Worm (Caenorhabditis elegans) whole organism, young adult: ENCODE results near the gene msra-1.

ENCODE experiments used
- C17E4.6 ChIP-seq: fragments of 200-800 bp; sonication (Bioruptor generic); IDR thresholded peaks from 2 replicates; pipeline ENCODE4 v1.3.6; 2022; ENCODE audit warnings: missing genetic modification reagents, missing genetic modification characterization, missing compliant biosample characterization
- F22D6.2 ChIP-seq: sonication (generic microtip); optimal IDR thresholded peaks from 2 replicates; lab custom pipeline; 2016; ENCODE audit warnings: mild to moderate bottlenecking, missing genetic modification characterization, missing compliant biosample characterization
- F37B4.10 ChIP-seq: fragments of 200-800 bp; sonication (Bioruptor generic); IDR thresholded peaks from 2 replicates; pipeline ENCODE4 v1.3.6; 2022; ENCODE audit warnings: missing genetic modification characterization, missing compliant biosample characterization
- F39B2.1 ChIP-seq: fragments of 200-800 bp; sonication (Bioruptor generic); IDR thresholded peaks from 2 replicates; pipeline ENCODE4 v1.3.6; 2022; ENCODE audit warnings: missing genetic modification reagents, missing genetic modification characterization, missing compliant biosample characterization
- F49E8.2 ChIP-seq: sonication (generic microtip); optimal IDR thresholded peaks from 3 replicates; lab custom pipeline; 2017; ENCODE audit warnings: missing genetic modification characterization, mild to moderate bottlenecking, missing compliant biosample characterization, antibody characterized with exemption, moderate library complexity; ENCODE audit not compliant: insufficient read depth
- F57A8.1 ChIP-seq: fragments of 200-800 bp; sonication (Bioruptor generic); optimal IDR thresholded peaks from 2 replicates; lab custom pipeline; 2018; ENCODE audit warnings: mild to moderate bottlenecking, missing genetic modification characterization, moderate library complexity, missing compliant biosample characterization
- K12H6.12 ChIP-seq: fragments of 200-800 bp; sonication (Bioruptor generic); optimal IDR thresholded peaks from 2 replicates; lab custom pipeline; 2018; ENCODE audit warnings: mild to moderate bottlenecking, missing genetic modification characterization, missing compliant biosample characterization
- T26A5.8 ChIP-seq: sonication (generic microtip); optimal IDR thresholded peaks from 2 replicates; lab custom pipeline; 2016; ENCODE audit warnings: missing genetic modification characterization, missing compliant biosample characterization
- Y53F4B.3 ChIP-seq: fragments of 200-800 bp; sonication (Bioruptor generic); IDR thresholded peaks from 2 replicates; pipeline ENCODE4 v1.3.6; 2022; ENCODE audit warnings: missing genetic modification reagents, missing genetic modification characterization, missing compliant biosample characterization
- Y56A3A.18 ChIP-seq: fragments of 200-800 bp; sonication (Bioruptor generic); IDR thresholded peaks from 2 replicates; pipeline ENCODE4 v1.3.6; 2022; ENCODE audit warnings: missing genetic modification reagents, missing genetic modification characterization, missing compliant biosample characterization
- ZK185.1 ChIP-seq: sonication (generic microtip); optimal IDR thresholded peaks from 2 replicates; lab custom pipeline; 2016; ENCODE audit warnings: mild to moderate bottlenecking, missing genetic modification characterization, missing compliant biosample characterization; ENCODE audit not compliant: poor library complexity, severe bottlenecking
- aptf-2 ChIP-seq: fragments of 200-800 bp; sonication (Bioruptor generic); conservative IDR thresholded peaks from 2 replicates; pipeline ENCODE4 v1.3.6; 2022; ENCODE audit warnings: missing genetic modification reagents, missing genetic modification characterization, missing compliant biosample characterization
- aptf-3 ChIP-seq: fragments of 200-800 bp; sonication (Bioruptor generic); IDR thresholded peaks from 2 replicates; pipeline ENCODE4 v1.3.6; 2022; ENCODE audit warnings: missing genetic modification characterization, missing compliant biosample characterization
- attf-3 ChIP-seq: fragments of 200-800 bp; sonication (Bioruptor generic); conservative IDR thresholded peaks from 2 replicates; pipeline ENCODE4 v1.3.6; 2022; ENCODE audit warnings: missing genetic modification reagents, missing genetic modification characterization, missing compliant biosample characterization
- cebp-1 ChIP-seq, 2 experiments: fragments of 200-800 bp in 1 of 2; sonication (Bioruptor generic) in 1 of 2; sonication (generic microtip) in 1 of 2; IDR thresholded peaks in 1 of 2; optimal IDR thresholded peaks in 1 of 2; 2 replicates each; pipeline versions ENCODE4 v1.3.6 to Lab custom; 2017 to 2022; ENCODE audit warnings: missing compliant biosample characterization in 2 of 2, missing genetic modification characterization in 2 of 2, mild to moderate bottlenecking in 1 of 2, missing genetic modification reagents in 1 of 2, moderate library complexity in 1 of 2
- ceh-79 ChIP-seq: sonication (generic microtip); optimal IDR thresholded peaks from 2 replicates; lab custom pipeline; 2017; ENCODE audit warnings: mild to moderate bottlenecking, missing genetic modification characterization, missing compliant biosample characterization
- ceh-91 ChIP-seq: fragments of 200-800 bp; sonication (Bioruptor generic); IDR thresholded peaks from 2 replicates; pipeline ENCODE4 v1.3.6; 2022; ENCODE audit warnings: missing genetic modification reagents, missing genetic modification characterization, missing compliant biosample characterization
- chd-7 ChIP-seq: sonication (generic microtip); optimal IDR thresholded peaks from 2 replicates; lab custom pipeline; 2016; ENCODE audit warnings: mild to moderate bottlenecking, missing genetic modification characterization, moderate library complexity, missing compliant biosample characterization
- egl-44 ChIP-seq: fragments of 200-800 bp; sonication (Bioruptor generic); IDR thresholded peaks from 2 replicates; pipeline ENCODE4 v1.3.6; 2022; ENCODE audit warnings: missing genetic modification reagents, missing genetic modification characterization, missing compliant biosample characterization
- ekl-4 ChIP-seq: fragments of 200-800 bp; sonication (Bioruptor generic); IDR thresholded peaks from 2 replicates; pipeline ENCODE4 v1.3.6; 2022; ENCODE audit warnings: missing genetic modification reagents, missing genetic modification characterization, missing compliant biosample characterization
- ets-4 ChIP-seq: fragments of 200-800 bp; sonication (Bioruptor generic); optimal IDR thresholded peaks from 2 replicates; lab custom pipeline; 2018; ENCODE audit warnings: mild to moderate bottlenecking, missing genetic modification characterization, missing compliant biosample characterization
- gei-17 ChIP-seq: fragments of 200-800 bp; sonication (Bioruptor generic); optimal IDR thresholded peaks from 2 replicates; lab custom pipeline; 2018; ENCODE audit warnings: mild to moderate bottlenecking, missing genetic modification characterization, missing compliant biosample characterization
- hlh-26 ChIP-seq: fragments of 200-800 bp; sonication (Bioruptor generic); conservative IDR thresholded peaks from 2 replicates; pipeline ENCODE4 v1.3.6; 2022; ENCODE audit warnings: missing genetic modification reagents, missing genetic modification characterization, missing compliant biosample characterization
- hrde-1 ChIP-seq: sonication (generic microtip); optimal IDR thresholded peaks from 2 replicates; lab custom pipeline; 2016; ENCODE audit warnings: missing genetic modification characterization, mild to moderate bottlenecking, missing compliant biosample characterization, moderate library complexity, missing genotype, missing genetic modification reagents, borderline replicate concordance
- hsf-1 ChIP-seq: fragments of 200-800 bp; sonication (Bioruptor generic); IDR thresholded peaks from 2 replicates; pipeline ENCODE4 v1.3.6; 2022; ENCODE audit warnings: missing genetic modification reagents, missing genetic modification characterization, missing compliant biosample characterization
- lag-1 ChIP-seq: fragments of 200-800 bp; sonication (Bioruptor generic); IDR thresholded peaks from 2 replicates; pipeline ENCODE4 v1.3.6; 2022; ENCODE audit warnings: missing genetic modification reagents, missing genetic modification characterization, missing compliant biosample characterization
- lin-35 ChIP-seq, 3 experiments: fragments of 150-350 bp in 2 of 3; sonication (generic microtip) in 1 of 3; optimal IDR thresholded peaks; 2 replicates each; lab custom pipeline; 2014 to 2018; ENCODE audit warnings: missing biosample characterization in 3 of 3, missing genetic modification characterization in 3 of 3, missing genetic modification reagents in 3 of 3
- lin-54 ChIP-seq: fragments of 200-800 bp; sonication (Bioruptor generic); optimal IDR thresholded peaks from 2 replicates; lab custom pipeline; 2018; ENCODE audit warnings: mild to moderate bottlenecking, missing genetic modification characterization, missing compliant biosample characterization
- madf-10 ChIP-seq: sonication (generic microtip); optimal IDR thresholded peaks from 2 replicates; lab custom pipeline; 2016; ENCODE audit warnings: mild to moderate bottlenecking, missing genetic modification characterization, missing compliant biosample characterization
- madf-3 ChIP-seq: fragments of 200-800 bp; sonication (Bioruptor generic); IDR thresholded peaks from 2 replicates; pipeline ENCODE4 v1.3.6; 2022; ENCODE audit warnings: missing genetic modification reagents, missing genetic modification characterization, missing compliant biosample characterization
- madf-8 ChIP-seq: fragments of 200-800 bp; sonication (Bioruptor generic); conservative IDR thresholded peaks from 2 replicates; pipeline ENCODE4 v1.3.6; 2022; ENCODE audit warnings: missing genetic modification reagents, missing genetic modification characterization, missing compliant biosample characterization
- mcd-1 ChIP-seq: fragments of 200-800 bp; sonication (Bioruptor generic); IDR thresholded peaks from 2 replicates; pipeline ENCODE4 v1.3.6; 2022; ENCODE audit warnings: missing genetic modification reagents, missing genetic modification characterization, missing compliant biosample characterization
- mel-28 ChIP-seq: sonication (generic microtip); optimal IDR thresholded peaks from 2 replicates; lab custom pipeline; 2016; ENCODE audit warnings: borderline replicate concordance, mild to moderate bottlenecking, missing genetic modification characterization, missing compliant biosample characterization
- mes-4 ChIP-seq: sonication (generic microtip); optimal IDR thresholded peaks from 2 replicates; lab custom pipeline; 2016; ENCODE audit warnings: missing genotype, missing genetic modification characterization, missing compliant biosample characterization
- nfya-1 ChIP-seq: sonication (generic microtip); optimal IDR thresholded peaks from 2 replicates; lab custom pipeline; 2017; ENCODE audit warnings: antibody characterized with exemption, missing compliant biosample characterization, missing genetic modification characterization, borderline replicate concordance; ENCODE audit not compliant: insufficient read depth
- nhr-179 ChIP-seq: sonication (generic microtip); optimal IDR thresholded peaks from 2 replicates; lab custom pipeline; 2016; ENCODE audit warnings: mild to moderate bottlenecking, missing genetic modification characterization, missing compliant biosample characterization
- pbrm-1 ChIP-seq: fragments of 200-800 bp; sonication (Bioruptor generic); IDR thresholded peaks from 2 replicates; pipeline ENCODE4 v1.3.6; 2022; ENCODE audit warnings: missing genetic modification reagents, missing genetic modification characterization, missing compliant biosample characterization
- rec-8 ChIP-seq, 2 experiments: sonication (generic microtip); optimal IDR thresholded peaks; 2 replicates each; lab custom pipeline; 2016; ENCODE audit warnings: mild to moderate bottlenecking in 2 of 2, missing genetic modification characterization in 2 of 2, missing genetic modification reagents in 2 of 2, missing genotype in 2 of 2, missing biosample characterization in 1 of 2, missing compliant biosample characterization in 1 of 2, moderate library complexity in 1 of 2
- snpc-1.1 ChIP-seq: sonication (generic microtip); optimal IDR thresholded peaks from 2 replicates; lab custom pipeline; 2017; ENCODE audit warnings: missing genetic modification characterization, mild to moderate bottlenecking, missing compliant biosample characterization, antibody characterized with exemption, moderate library complexity, missing genotype, missing genetic modification reagents; ENCODE audit not compliant: insufficient read depth
- snpc-1.3 ChIP-seq: sonication (generic microtip); optimal IDR thresholded peaks from 2 replicates; lab custom pipeline; 2017; ENCODE audit warnings: missing genetic modification characterization, mild to moderate bottlenecking, missing compliant biosample characterization, antibody characterized with exemption, moderate library complexity, missing genotype, missing genetic modification reagents; ENCODE audit not compliant: insufficient read depth
- snpc-3.4 ChIP-seq: sonication (generic microtip); optimal IDR thresholded peaks from 2 replicates; lab custom pipeline; 2017; ENCODE audit warnings: missing genetic modification characterization, mild to moderate bottlenecking, missing compliant biosample characterization, antibody characterized with exemption, moderate library complexity, missing genotype, missing genetic modification reagents
- tbx-9 ChIP-seq: sonication (generic microtip); optimal IDR thresholded peaks from 2 replicates; lab custom pipeline; 2016; ENCODE audit warnings: borderline replicate concordance, missing genetic modification characterization, inconsistent platforms, missing compliant biosample characterization
- tlf-1 ChIP-seq: fragments of 200-800 bp; sonication (Bioruptor generic); optimal IDR thresholded peaks from 2 replicates; lab custom pipeline; 2018; ENCODE audit warnings: mild to moderate bottlenecking, missing genetic modification characterization, missing compliant biosample characterization
- xnd-1 ChIP-seq: sonication (generic microtip); optimal IDR thresholded peaks from 2 replicates; lab custom pipeline; 2016; ENCODE audit warnings: missing genotype, missing genetic modification reagents, missing genetic modification characterization, missing compliant biosample characterization
- zfh-2 ChIP-seq: fragments of 200-800 bp; sonication (Bioruptor generic); conservative IDR thresholded peaks from 2 replicates; pipeline ENCODE4 v1.3.6; 2022; ENCODE audit warnings: missing genetic modification reagents, missing genetic modification characterization, missing compliant biosample characterization
- zim-3 ChIP-seq: sonication (generic microtip); optimal IDR thresholded peaks from 2 replicates; lab custom pipeline; 2017; ENCODE audit warnings: mild to moderate bottlenecking, missing genetic modification characterization, moderate library complexity, missing compliant biosample characterization
- ztf-26 ChIP-seq: sonication (generic microtip); optimal IDR thresholded peaks from 2 replicates; lab custom pipeline; 2017; ENCODE audit warnings: missing genetic modification characterization, missing compliant biosample characterization

The msra-1 gene

DNA sequence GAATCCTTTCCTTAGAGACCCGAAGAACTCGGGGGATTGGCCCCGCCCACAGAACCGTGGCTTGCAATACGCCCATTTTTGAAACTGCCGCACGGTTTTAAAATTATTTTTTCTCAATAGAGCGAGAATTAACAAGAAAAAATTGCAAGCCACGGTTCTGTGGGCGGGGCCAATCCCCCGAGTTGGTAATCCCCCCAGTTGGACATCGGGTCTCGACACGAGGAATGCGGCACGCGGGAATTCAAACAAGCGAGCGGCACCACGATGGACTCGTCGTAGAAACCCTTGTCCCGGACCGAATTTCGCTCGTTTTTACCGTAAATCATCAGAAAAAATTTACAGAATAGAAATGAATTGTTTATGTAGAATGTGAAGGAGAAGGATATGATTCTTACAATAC is 10.8 kb downstream of the msra-1 start (continued):
- TF ChIP-seq K12H6.12 (tag; lab: Kevin White, UChicago), result no peak
- no peak for TF ChIP-seq tbx-9
- TF ChIP-seq snpc-1.1 (tag; lab: Kevin White, UChicago), result no peak
- no peak for TF ChIP-seq F57A8.1 (GFP tag; lab: Kevin White, UChicago)
- TF ChIP-seq mes-4, result no peak
- TF ChIP-seq snpc-1.3, result no peak
- no peak for TF ChIP-seq F37B4.10 (GFP tag; lab: Robert Waterston, UW)
- no peak for TF ChIP-seq aptf-3 (GFP tag; lab: Robert Waterston, UW)
- no peak for TF ChIP-seq gei-17 (GFP tag; lab: Kevin White, UChicago)
- no peak for TF ChIP-seq ets-4 (GFP tag; lab: Kevin White, UChicago)
- no peak for TF ChIP-seq hrde-1 (tag; lab: Kevin White, UChicago)
- no peak for TF ChIP-seq rec-8 (tag; optimal IDR thresholded peaks at IDR 0.05; lab: Kevin White, UChicago)
- no peak for TF ChIP-seq F22D6.2
- TF ChIP-seq ZK185.1 (tag; lab: Kevin White, UChicago), result no peak
- peak; percentile 69 for TF ChIP-seq mcd-1 (GFP tag; lab: Robert Waterston, UW)
- TF ChIP-seq ekl-4 (GFP tag; lab: Robert Waterston, UW), result no peak
- TF ChIP-seq mel-28 (tag; lab: Kevin White, UChicago), result no peak
- TF ChIP-seq madf-3, result no peak
- no peak for TF ChIP-seq lag-1 (GFP tag; lab: Robert Waterston, UW)
- no peak for TF ChIP-seq zim-3 (tag; lab: Kevin White, UChicago)
- no peak for TF ChIP-seq cebp-1 (GFP tag; IDR thresholded peaks at IDR 0.05; lab: Robert Waterston, UW)
- no peak for TF ChIP-seq cebp-1 (tag; optimal IDR thresholded peaks at IDR 0.05; lab: Kevin White, UChicago)
- no peak for TF ChIP-seq T26A5.8 (tag; lab: Kevin White, UChicago)
- TF ChIP-seq lin-54 (GFP tag; lab: Kevin White, UChicago), result peak; percentile 77
- TF ChIP-seq ztf-26 (tag; lab: Kevin White, UChicago), result no peak
- no peak for TF ChIP-seq ceh-79 (tag; lab: Kevin White, UChicago)
- TF ChIP-seq F49E8.2 (tag; lab: Kevin White, UChicago), result peak; percentile 50
- TF ChIP-seq pbrm-1, result 0 out of 2 replicates have a peak, but pooled peaks have one; percentile 16
- no peak for TF ChIP-seq egl-44
- TF ChIP-seq hlh-26 (GFP tag; lab: Robert Waterston, UW), result no peak
- TF ChIP-seq nhr-179 (tag; lab: Kevin White, UChicago), result no peak
- TF ChIP-seq C17E4.6 (GFP tag; lab: Robert Waterston, UW), result no peak

- no peak for TF ChIP-seq madf-10 (tag; lab: Kevin White, UChicago)
- TF ChIP-seq F22D6.2, result no peak
- 0 out of 2 replicates have a peak, but pooled peaks have one; percentile 9 for TF ChIP-seq aptf-2 (GFP tag; lab: Robert Waterston, UW)
- TF ChIP-seq snpc-3.4 (tag; lab: Kevin White, UChicago), result no peak
- no peak for TF ChIP-seq tlf-1
- TF ChIP-seq attf-3 (GFP tag; lab: Robert Waterston, UW), result no peak
- TF ChIP-seq madf-8, result no peak
- no peak for TF ChIP-seq chd-7 (tag; lab: Kevin White, UChicago)
- TF ChIP-seq ceh-91 (GFP tag; lab: Robert Waterston, UW), result no peak
- no peak for TF ChIP-seq F39B2.1 (GFP tag; lab: Robert Waterston, UW)
- no peak for TF ChIP-seq lin-35 (GFP tag; optimal IDR thresholded peaks at IDR 0.05; lab: Kevin White, UChicago)
- peak; percentile 54; the same call in 1 of the 2 replicates for TF ChIP-seq hsf-1 (GFP tag; lab: Robert Waterston, UW)
- TF ChIP-seq Y56A3A.18 (GFP tag; lab: Robert Waterston, UW), result no peak
- no peak for TF ChIP-seq ZK185.1 (tag; lab: Kevin White, UChicago)
- no peak for TF ChIP-seq xnd-1
- no peak for TF ChIP-seq nfya-1 (tag; lab: Kevin White, UChicago)
- TF ChIP-seq zfh-2 (GFP tag; lab: Robert Waterston, UW), result no peak
- TF ChIP-seq Y53F4B.3 (GFP tag; lab: Robert Waterston, UW), result no peak
These were observed 11.3 kb downstream of the msra-1 start, which contains the start of gene hsp-4 for ce11 chrII:7352507-7352906. TSS of gene hsp-4 (minus strand) at chrII:7352645.
